Fruit fly (Drosophila melanogaster) whole organism, embryonic: ENCODE results near the gene CG15012.

Experiments
- Atf-2 ChIP-seq: fragments of 200-800 bp; sonication (Bioruptor generic); optimal IDR thresholded peaks from 2 replicates; lab custom pipeline; 2016; ENCODE audit warnings: missing biosample characterization, missing genetic modification characterization
- Awh ChIP-seq: fragments of 200-800 bp; sonication (Bioruptor generic); IDR thresholded peaks from 2 replicates; pipeline ENCODE4, ENCODE4 v1.3.6; 2022; ENCODE audit warnings: missing biosample characterization, missing genetic modification characterization
- BtbVII ChIP-seq: fragments of 200-800 bp; sonication (Bioruptor generic); optimal IDR thresholded peaks from 3 replicates; lab custom pipeline; 2017; ENCODE audit warnings: missing biosample characterization, mild to moderate bottlenecking, missing genetic modification characterization
- CG10565 ChIP-seq: fragments of 200-800 bp; sonication (Bioruptor generic); optimal IDR thresholded peaks from 3 replicates; lab custom pipeline; 2016; ENCODE audit warnings: missing biosample characterization, mild to moderate bottlenecking, missing genetic modification characterization
- CG10979 ChIP-seq: fragments of 200-800 bp; sonication (Bioruptor generic); optimal IDR thresholded peaks from 2 replicates; lab custom pipeline; 2018; ENCODE audit warnings: missing biosample characterization, mild to moderate bottlenecking, missing genetic modification characterization, moderate library complexity
- CG12071 ChIP-seq: fragments of 200-800 bp; sonication (Bioruptor generic); optimal IDR thresholded peaks from 3 replicates; lab custom pipeline; 2018; ENCODE audit warnings: missing biosample characterization, mild to moderate bottlenecking, missing genetic modification characterization
- CG15011 ChIP-seq: fragments of 200-800 bp; sonication (Bioruptor generic); optimal IDR thresholded peaks from 3 replicates; lab custom pipeline; 2018; ENCODE audit warnings: missing biosample characterization, mild to moderate bottlenecking, missing genetic modification characterization
- CG18011 ChIP-seq: fragments of 200-800 bp; sonication (Bioruptor generic); optimal IDR thresholded peaks from 2 replicates; lab custom pipeline; 2017; ENCODE audit warnings: missing biosample characterization, missing genetic modification characterization, mild to moderate bottlenecking, moderate library complexity, missing genotype
- CG18599 ChIP-seq: fragments of 200-800 bp; sonication (Bioruptor generic); optimal IDR thresholded peaks from 3 replicates; lab custom pipeline; 2017; ENCODE audit warnings: missing biosample characterization, missing genetic modification characterization, mild to moderate bottlenecking, moderate library complexity, missing genetic modification reagents
- CG31388 ChIP-seq: fragments of 200-800 bp; sonication (Bioruptor generic); optimal IDR thresholded peaks from 2 replicates; lab custom pipeline; 2016; ENCODE audit warnings: missing biosample characterization, missing genetic modification characterization
- CG31441 ChIP-seq: fragments of 200-800 bp; sonication (Bioruptor generic); IDR thresholded peaks from 2 replicates; pipeline ENCODE4 v1.3.6; 2022; ENCODE audit warnings: missing biosample characterization, missing genetic modification characterization
- CG34376 ChIP-seq: fragments of 200-800 bp; sonication (Bioruptor generic); optimal IDR thresholded peaks from 2 replicates; lab custom pipeline; 2018; ENCODE audit warnings: missing biosample characterization, mild to moderate bottlenecking, missing genetic modification characterization
- CG3995 ChIP-seq: fragments of 200-800 bp; sonication (Bioruptor generic); optimal IDR thresholded peaks from 3 replicates; lab custom pipeline; 2016; ENCODE audit warnings: missing biosample characterization, missing genetic modification characterization
- CG42726 ChIP-seq: fragments of 200-800 bp; sonication (Bioruptor generic); IDR thresholded peaks from 2 replicates; pipeline ENCODE4 v1.3.6; 2022; ENCODE audit warnings: missing biosample characterization, missing genetic modification characterization; ENCODE audit not compliant: partially characterized antibody
- CG4707 ChIP-seq: fragments of 200-800 bp; sonication (Bioruptor generic); optimal IDR thresholded peaks from 2 replicates; lab custom pipeline; 2018; ENCODE audit warnings: missing biosample characterization, mild to moderate bottlenecking, missing genetic modification characterization, moderate library complexity
- CG9215 ChIP-seq: fragments of 200-800 bp; sonication (Bioruptor generic); IDR thresholded peaks from 2 replicates; pipeline ENCODE4 v1.3.6; 2022; ENCODE audit warnings: missing biosample characterization, missing genetic modification characterization
- Dad ChIP-seq: fragments of 200-800 bp; sonication (Bioruptor generic); optimal IDR thresholded peaks from 3 replicates; lab custom pipeline; 2016; ENCODE audit warnings: missing biosample characterization, missing genetic modification characterization
- Deaf1 ChIP-seq: fragments of 200-800 bp; optimal IDR thresholded peaks from 3 replicates; lab custom pipeline; 2019; ENCODE audit warnings: missing biosample characterization, mild to moderate bottlenecking, missing genetic modification characterization, moderate library complexity
- Doc3 ChIP-seq: fragments of 200-800 bp; sonication (Bioruptor generic); IDR thresholded peaks from 3 replicates; pipeline ENCODE4 v1.3.6; 2022; ENCODE audit warnings: missing biosample characterization, missing genetic modification characterization; ENCODE audit not compliant: partially characterized antibody
- E2f1 ChIP-seq: fragments of 200-800 bp; sonication (Bioruptor generic); IDR thresholded peaks from 2 replicates; pipeline ENCODE4 v1.3.6; 2022; ENCODE audit warnings: missing biosample characterization, missing genetic modification characterization
- Hr39 ChIP-seq: fragments of >200 bp; optimal IDR thresholded peaks from 2 replicates; lab custom pipeline; 2017
- Lhr ChIP-seq: fragments of 200-800 bp; sonication (Bioruptor generic); optimal IDR thresholded peaks from 3 replicates; lab custom pipeline; 2017; ENCODE audit warnings: mild to moderate bottlenecking, missing biosample characterization, missing genetic modification reagents, missing genetic modification characterization
- MBD-R2 ChIP-seq: fragments of 200-800 bp; sonication (Bioruptor generic); IDR thresholded peaks from 2 replicates; pipeline ENCODE4 v1.3.6; 2022; ENCODE audit warnings: missing biosample characterization, missing genetic modification characterization
- Max ChIP-seq: fragments of 200-800 bp; sonication (Bioruptor generic); optimal IDR thresholded peaks from 2 replicates; lab custom pipeline; 2016; ENCODE audit warnings: missing biosample characterization, mild to moderate bottlenecking, missing genetic modification characterization
- Rx ChIP-seq: fragments of 200-800 bp; sonication (Bioruptor generic); IDR thresholded peaks from 2 replicates; pipeline ENCODE4 v1.3.6; 2022; ENCODE audit warnings: missing biosample characterization, missing genetic modification characterization
- Sry-δ ChIP-seq: fragments of 200-800 bp; sonication (Bioruptor generic); optimal IDR thresholded peaks from 2 replicates; lab custom pipeline; 2016; ENCODE audit warnings: missing biosample characterization, missing genetic modification characterization
- Taf1 ChIP-seq: fragments of 200-800 bp; sonication (Bioruptor generic); IDR thresholded peaks from 2 replicates; pipeline ENCODE4 v1.3.6; 2022; ENCODE audit warnings: missing biosample characterization, missing genetic modification characterization
- Tbp ChIP-seq: fragments of >200 bp; optimal IDR thresholded peaks from 2 replicates; lab custom pipeline; 2018; ENCODE audit warnings: missing biosample characterization, missing genetic modification characterization
- Trl ChIP-seq, 3 experiments: fragments of >200 bp in 2 of 3; fragments of 200-800 bp in 1 of 3; sonication (Bioruptor generic) in 1 of 3; optimal IDR thresholded peaks; 2 replicates in 1 of 3; 3 replicates in 2 of 3; lab custom pipeline; 2016 to 2017; ENCODE audit warnings: missing biosample characterization in 1 of 3, missing genetic modification characterization in 1 of 3
- Usf ChIP-seq: fragments of 200-800 bp; sonication (Bioruptor generic); optimal IDR thresholded peaks from 2 replicates; lab custom pipeline; 2017; ENCODE audit warnings: missing genotype, missing biosample characterization, missing genetic modification characterization
- Xbp1 ChIP-seq: fragments of 200-800 bp; sonication (Bioruptor generic); optimal IDR thresholded peaks from 3 replicates; lab custom pipeline; 2016; ENCODE audit warnings: missing biosample characterization, mild to moderate bottlenecking, missing genetic modification characterization
- abd-A ChIP-seq: fragments of 200-800 bp; sonication (Bioruptor generic); optimal IDR thresholded peaks from 3 replicates; lab custom pipeline; 2019; ENCODE audit warnings: missing biosample characterization, mild to moderate bottlenecking, missing genetic modification characterization, moderate library complexity
- chinmo ChIP-seq: fragments of 200-800 bp; sonication (Bioruptor generic); IDR thresholded peaks from 4 replicates; pipeline ENCODE4 v1.3.6; 2022; ENCODE audit warnings: missing biosample characterization, missing genetic modification characterization; ENCODE audit not compliant: partially characterized antibody
- chn ChIP-seq: fragments of 200-800 bp; sonication (Bioruptor generic); optimal IDR thresholded peaks from 2 replicates; lab custom pipeline; 2016; ENCODE audit warnings: missing biosample characterization, missing genetic modification characterization
- crol ChIP-seq: fragments of 200-800 bp; sonication (Bioruptor generic); IDR thresholded peaks from 2 replicates; pipeline ENCODE4 v1.3.6; 2022; ENCODE audit warnings: missing biosample characterization, missing genetic modification characterization
- dimm ChIP-seq: fragments of 200-800 bp; sonication (Bioruptor generic); IDR thresholded peaks from 2 replicates; pipeline ENCODE4 v1.3.6; 2022; ENCODE audit warnings: missing biosample characterization, missing genetic modification characterization
- fru ChIP-seq: fragments of >200 bp; optimal IDR thresholded peaks from 2 replicates; lab custom pipeline; 2017
- gce ChIP-seq: fragments of 200-800 bp; sonication (Bioruptor generic); IDR thresholded peaks from 3 replicates; pipeline ENCODE4 v1.3.6; 2022; ENCODE audit warnings: missing biosample characterization, missing genetic modification characterization
- insv ChIP-seq, 2 experiments: fragments of 200-800 bp; sonication (Bioruptor generic); optimal IDR thresholded peaks; 3 replicates each; lab custom pipeline; 2016 to 2018; ENCODE audit warnings: missing biosample characterization in 2 of 2, missing genetic modification characterization in 2 of 2
- kay ChIP-seq: fragments of 200-800 bp; sonication (Bioruptor generic); optimal IDR thresholded peaks from 2 replicates; lab custom pipeline; 2016; ENCODE audit warnings: missing biosample characterization, missing genetic modification characterization
- klu ChIP-seq: fragments of 200-800 bp; sonication (Bioruptor generic); IDR thresholded peaks from 2 replicates; pipeline ENCODE4 v1.3.6; 2022; ENCODE audit warnings: missing biosample characterization, missing genetic modification characterization
- lilli ChIP-seq: fragments of 200-800 bp; sonication (Bioruptor generic); optimal IDR thresholded peaks from 3 replicates; lab custom pipeline; 2016; ENCODE audit warnings: missing biosample characterization, missing genetic modification characterization
- mam ChIP-seq: fragments of 200-800 bp; sonication (Bioruptor generic); optimal IDR thresholded peaks from 3 replicates; lab custom pipeline; 2016; ENCODE audit warnings: missing biosample characterization, missing genetic modification characterization
- oc ChIP-seq: fragments of 200-800 bp; sonication (Bioruptor generic); optimal IDR thresholded peaks from 2 replicates; lab custom pipeline; 2018; ENCODE audit warnings: missing biosample characterization, mild to moderate bottlenecking, missing genetic modification characterization, moderate library complexity
- otp ChIP-seq: fragments of 200-800 bp; sonication (Bioruptor generic); IDR thresholded peaks from 3 replicates; pipeline ENCODE4, ENCODE4 v1.3.6; 2022; ENCODE audit warnings: missing biosample characterization, missing genetic modification characterization
- repo ChIP-seq: fragments of 200-800 bp; sonication (Bioruptor generic); optimal IDR thresholded peaks from 2 replicates; lab custom pipeline; 2016; ENCODE audit warnings: missing biosample characterization, missing genetic modification characterization
- rib ChIP-seq: fragments of 200-800 bp; sonication (Bioruptor generic); IDR thresholded peaks from 2 replicates; pipeline ENCODE4 v1.3.6; 2022; ENCODE audit warnings: missing biosample characterization, missing genetic modification characterization
- run ChIP-seq: fragments of 200-800 bp; sonication (Bioruptor generic); optimal IDR thresholded peaks from 3 replicates; lab custom pipeline; 2018; ENCODE audit warnings: missing biosample characterization, mild to moderate bottlenecking, missing genetic modification characterization
- sim ChIP-seq: fragments of 200-800 bp; sonication (Bioruptor generic); IDR thresholded peaks from 2 replicates; pipeline ENCODE4 v1.3.6; 2022; ENCODE audit warnings: missing biosample characterization, missing genetic modification characterization
- slbo ChIP-seq: fragments of 200-800 bp; sonication (Bioruptor generic); IDR thresholded peaks from 2 replicates; pipeline ENCODE4 v1.3.6; 2022; ENCODE audit warnings: missing biosample characterization, missing genetic modification characterization
- sr ChIP-seq: fragments of 200-800 bp; sonication (Bioruptor generic); IDR thresholded peaks from 3 replicates; pipeline ENCODE4 v1.3.6; 2022; ENCODE audit warnings: missing biosample characterization, missing genetic modification characterization

CG15012 gene

dm6 chr3L:4318677-4319580 lies 26.9 kb upstream of the CG15012 start, which contains the start of gene PMP34 (continued):
- TF ChIP-seq lilli (GFP tag; lab: Kevin White, UChicago) (no peak), Atf-2 (GFP tag; lab: Kevin White, UChicago) (no peak), klu (GFP tag; lab: Robert Waterston, UW) (no peak), Xbp1 (GFP tag; lab: Kevin White, UChicago) (no peak), sr (GFP tag; lab: Robert Waterston, UW) (no peak), fru (lab: Kevin White, UChicago) (no peak), Tbp (no peak), kay (no peak), rib (GFP tag; lab: Robert Waterston, UW) (no peak), Trl (optimal IDR thresholded peaks at IDR 0.05; lab: Kevin White, UChicago) (no peak), Trl (GFP tag; optimal IDR thresholded peaks at IDR 0.05; lab: Kevin White, UChicago) (no peak), CG10565 (GFP tag; lab: Kevin White, UChicago) (no peak), CG15011 (no peak), Hr39 (lab: Kevin White, UChicago) (no peak), insv (GFP tag; optimal IDR thresholded peaks at IDR 0.05; lab: Kevin White, UChicago) (no peak), repo (GFP tag; lab: Kevin White, UChicago) (no peak), CG31441 (GFP tag; lab: Robert Waterston, UW) (no peak), CG42726 (GFP tag; lab: Robert Waterston, UW) (no peak), BtbVII (GFP tag; lab: Kevin White, UChicago) (no peak), mam (GFP tag; lab: Kevin White, UChicago) (no peak), otp (no peak), Max (GFP tag; lab: Kevin White, UChicago) (no peak), CG18011 (GFP tag; lab: Kevin White, UChicago) (no peak), sim (GFP tag; lab: Robert Waterston, UW) (no peak), crol (no peak), MBD-R2 (GFP tag; lab: Robert Waterston, UW) (peak; percentile 69), chn (GFP tag; lab: Kevin White, UChicago) (no peak), CG12071 (GFP tag; lab: Kevin White, UChicago) (no peak), CG4707 (GFP tag; lab: Kevin White, UChicago) (no peak), Awh (GFP tag; lab: Robert Waterston, UW) (no peak), CG10979 (no peak), Lhr (GFP tag; lab: Kevin White, UChicago) (no peak), run (tag; lab: Kevin White, UChicago) (no peak), Taf1 (no peak), Deaf1 (tag; lab: Kevin White, UChicago) (peak; percentile 89), Usf (GFP tag; lab: Kevin White, UChicago) (no peak), Doc3 (GFP tag; lab: Robert Waterston, UW) (no peak), abd-A (tag; lab: Kevin White, UChicago) (no peak), CG34376 (peak; percentile 45), slbo (GFP tag; lab: Robert Waterston, UW) (no peak), Dad (GFP tag; lab: Kevin White, UChicago) (no peak), gce (GFP tag; lab: Robert Waterston, UW) (0 out of 3 replicates have a peak, but pooled peaks have one; percentile 29), oc (tag; lab: Kevin White, UChicago) (no peak), E2f1 (GFP tag; lab: Robert Waterston, UW) (no peak), CG31388 (no peak), Rx (no peak), chinmo (GFP tag; lab: Robert Waterston, UW) (no peak), CG3995 (GFP tag; lab: Kevin White, UChicago) (no peak), CG9215 (no peak), dimm (GFP tag; lab: Robert Waterston, UW) (no peak), CG18599 (GFP tag; lab: Kevin White, UChicago) (no peak), Sry-δ (GFP tag; lab: Kevin White, UChicago) (no peak)
